Worm (Caenorhabditis elegans): Measurements from ENCODE around the gene dhps-1.
A peak's percentile ranks its signal among the peaks of the same experiment; 100 is the strongest.

Gene dhps-1

ce11 chrII:12005981-12006380 lies 13.2 kb downstream of the dhps-1 start:
- no peak for TF ChIP-seq cnd-1 (tag; optimal IDR thresholded peaks at IDR 0.05)
- no peak for TF ChIP-seq elt-3 (tag; optimal IDR thresholded peaks at IDR 0.05)
- TF ChIP-seq ceh-43 (GFP tag; optimal IDR thresholded peaks at IDR 0.05), result no peak

ce11 chrII:12006575-12007098 lies 13.8 kb downstream of the dhps-1 start, which contains the start of gene mcm-2:
Gene mcm-2, minus strand, starts transcription at chrII:12006625.
- peak; percentile 1 for TF ChIP-seq nhr-237 (tag; optimal IDR thresholded peaks at IDR 0.05)
- no peak for TF ChIP-seq nhr-76 (tag; optimal IDR thresholded peaks at IDR 0.05)
- no peak for TF ChIP-seq ham-2 (GFP tag; optimal IDR thresholded peaks at IDR 0.05)
- no peak for TF ChIP-seq mls-2 (tag; optimal IDR thresholded peaks at IDR 0.05)
- TF ChIP-seq nhr-2 (tag; optimal IDR thresholded peaks at IDR 0.05), result no peak
- TF ChIP-seq elt-1 (tag; optimal IDR thresholded peaks at IDR 0.05; ENCODE audit: borderline replicate concordance, insufficient read depth), result peak; percentile 17
- TF ChIP-seq ztf-11 (tag; optimal IDR thresholded peaks at IDR 0.05), result no peak
- TF ChIP-seq unc-39 (tag; optimal IDR thresholded peaks at IDR 0.05), result no peak
- TF ChIP-seq lin-13 (tag; optimal IDR thresholded peaks at IDR 0.05), result no peak
- no peak for TF ChIP-seq sem-2 (GFP tag; optimal IDR thresholded peaks at IDR 0.05)
- TF ChIP-seq zip-8 (tag; optimal IDR thresholded peaks at IDR 0.05), result peak; percentile 69
- TF ChIP-seq ces-1 (GFP tag; optimal IDR thresholded peaks at IDR 0.05), result no peak
- no peak for TF ChIP-seq mep-1 (tag; optimal IDR thresholded peaks at IDR 0.05)
- TF ChIP-seq unc-62 (GFP tag; optimal IDR thresholded peaks at IDR 0.05), result no peak

ce11 chrII:12008772-12009171 lies 16.0 kb downstream of the dhps-1 start, which contains the start of gene glb-29:
Gene glb-29, plus strand, starts transcription at chrII:12009072.
- no peak for TF ChIP-seq snpc-4 (tag; optimal IDR thresholded peaks at IDR 0.05)
- TF ChIP-seq ceh-43 (GFP tag; optimal IDR thresholded peaks at IDR 0.05), result no peak
- no peak for TF ChIP-seq blmp-1 (tag; optimal IDR thresholded peaks at IDR 0.05)
- TF ChIP-seq sem-2 (GFP tag; optimal IDR thresholded peaks at IDR 0.05), result no peak
- no peak for TF ChIP-seq pha-4 (tag; optimal IDR thresholded peaks at IDR 0.05)
- TF ChIP-seq unc-39 (tag; optimal IDR thresholded peaks at IDR 0.05), result no peak
- no peak for TF ChIP-seq ztf-11 (tag; optimal IDR thresholded peaks at IDR 0.05)
- TF ChIP-seq unc-120 (tag; optimal IDR thresholded peaks at IDR 0.05; ENCODE audit: poor library complexity, severe bottlenecking), result no peak
- TF ChIP-seq lin-32 (GFP tag; optimal IDR thresholded peaks at IDR 0.05), result no peak
- TF ChIP-seq cnd-1 (tag; optimal IDR thresholded peaks at IDR 0.05), result no peak
- no peak for TF ChIP-seq mep-1 (tag; optimal IDR thresholded peaks at IDR 0.05)
- no peak for TF ChIP-seq nhr-237 (tag; optimal IDR thresholded peaks at IDR 0.05)
- no peak for TF ChIP-seq sptf-1 (tag; optimal IDR thresholded peaks at IDR 0.05)
- TF ChIP-seq bed-3 (GFP tag; optimal IDR thresholded peaks at IDR 0.05), result no peak
- TF ChIP-seq flh-1 (GFP tag; optimal IDR thresholded peaks at IDR 0.05), result no peak

- TF ChIP-seq ces-1 (GFP tag; optimal IDR thresholded peaks at IDR 0.05) (peak; percentile 39), zip-8 (tag; optimal IDR thresholded peaks at IDR 0.05) (no peak), sptf-1 (tag; optimal IDR thresholded peaks at IDR 0.05) (no peak), unc-120 (tag; optimal IDR thresholded peaks at IDR 0.05; ENCODE audit: poor library complexity, severe bottlenecking) (no peak), lsy-2 (tag; optimal IDR thresholded peaks at IDR 0.05) (peak; percentile 89), tbx-8 (GFP tag; optimal IDR thresholded peaks at IDR 0.05) (no peak), ham-2 (GFP tag; optimal IDR thresholded peaks at IDR 0.05) (no peak), ceh-39 (tag; optimal IDR thresholded peaks at IDR 0.05) (no peak)
Observed at ce11 chrII:12023315-12023878, 30.6 kb downstream of the dhps-1 start, which contains the start of gene Y17G7B.12. Gene Y17G7B.12, plus strand, starts transcription at chrII:12023861.

- no peak for TF ChIP-seq elt-1 (tag; optimal IDR thresholded peaks at IDR 0.05; ENCODE audit: borderline replicate concordance, insufficient read depth)
- TF ChIP-seq unc-62 (GFP tag; optimal IDR thresholded peaks at IDR 0.05), result no peak
- no peak for TF ChIP-seq unc-120 (tag; optimal IDR thresholded peaks at IDR 0.05; ENCODE audit: poor library complexity, severe bottlenecking)
- no peak for TF ChIP-seq ceh-83 (GFP tag; optimal IDR thresholded peaks at IDR 0.05)
- no peak for TF ChIP-seq nhr-237 (tag; optimal IDR thresholded peaks at IDR 0.05)
- no peak for TF ChIP-seq lsy-2 (tag; optimal IDR thresholded peaks at IDR 0.05)
- TF ChIP-seq nhr-2 (tag; optimal IDR thresholded peaks at IDR 0.05), result no peak
Observed at ce11 chrII:12027697-12028245, 35.0 kb downstream of the dhps-1 start, which contains the start of gene Y17G7B.8. Gene Y17G7B.8, minus strand, starts transcription at chrII:12027747.
